Worm (Caenorhabditis elegans) whole organism, mixed stage, embryonic: ENCODE measurements around the gene cox-17.

ENCODE experiments used
- M03D4.4 ChIP-seq: sonication (generic microtip); optimal IDR thresholded peaks from 2 replicates; lab custom pipeline; 2017; ENCODE audit warnings: mild to moderate bottlenecking, missing genetic modification characterization, missing compliant biosample characterization
- bed-3 ChIP-seq: fragments of 200-800 bp; sonication (Bioruptor generic); optimal IDR thresholded peaks from 3 replicates; lab custom pipeline; 2018; ENCODE audit warnings: mild to moderate bottlenecking, missing genetic modification characterization, moderate library complexity, missing compliant biosample characterization
- blmp-1 ChIP-seq: fragments of 150-350 bp; optimal IDR thresholded peaks from 2 replicates; lab custom pipeline; 2014; ENCODE audit warnings: missing biosample characterization, missing genetic modification characterization
- ceh-39 ChIP-seq: fragments of 150-350 bp; optimal IDR thresholded peaks from 2 replicates; lab custom pipeline; 2014; ENCODE audit warnings: missing biosample characterization, missing genetic modification characterization
- ceh-43 ChIP-seq: fragments of 200-800 bp; sonication (Bioruptor generic); optimal IDR thresholded peaks from 2 replicates; lab custom pipeline; 2018; ENCODE audit warnings: mild to moderate bottlenecking, missing genetic modification characterization, moderate library complexity, missing compliant biosample characterization
- ceh-83 ChIP-seq: fragments of 200-800 bp; sonication (Bioruptor generic); optimal IDR thresholded peaks from 2 replicates; lab custom pipeline; 2018; ENCODE audit warnings: mild to moderate bottlenecking, missing genetic modification characterization, missing compliant biosample characterization
- ces-1 ChIP-seq: fragments of 150-350 bp; optimal IDR thresholded peaks from 2 replicates; lab custom pipeline; 2014; ENCODE audit warnings: missing biosample characterization, missing genetic modification reagents, missing genetic modification characterization
- cnd-1 ChIP-seq: fragments of 200-800 bp; sonication (Bioruptor generic); optimal IDR thresholded peaks from 2 replicates; lab custom pipeline; 2018; ENCODE audit warnings: mild to moderate bottlenecking, missing genetic modification characterization, missing compliant biosample characterization
- drap-1 ChIP-seq: fragments of 200-800 bp; sonication (Bioruptor generic); optimal IDR thresholded peaks from 3 replicates; lab custom pipeline; 2018; ENCODE audit warnings: mild to moderate bottlenecking, missing genetic modification characterization, missing compliant biosample characterization
- elt-1 ChIP-seq: sonication (generic microtip); optimal IDR thresholded peaks from 2 replicates; lab custom pipeline; 2017; ENCODE audit warnings: missing genetic modification characterization, mild to moderate bottlenecking, missing compliant biosample characterization, antibody characterized with exemption, moderate library complexity, borderline replicate concordance; ENCODE audit not compliant: insufficient read depth
- elt-3 ChIP-seq: fragments of 150-350 bp; optimal IDR thresholded peaks from 2 replicates; lab custom pipeline; 2014; ENCODE audit warnings: missing biosample characterization, missing genetic modification characterization
- flh-1 ChIP-seq: fragments of 200-800 bp; sonication (Bioruptor generic); optimal IDR thresholded peaks from 2 replicates; lab custom pipeline; 2018; ENCODE audit warnings: mild to moderate bottlenecking, missing genetic modification characterization, moderate library complexity, missing compliant biosample characterization
- ham-2 ChIP-seq: fragments of 200-800 bp; sonication (Bioruptor generic); optimal IDR thresholded peaks from 2 replicates; lab custom pipeline; 2018; ENCODE audit warnings: mild to moderate bottlenecking, missing genetic modification characterization, missing compliant biosample characterization
- hlh-1 ChIP-seq: fragments of 150-350 bp; optimal IDR thresholded peaks from 2 replicates; lab custom pipeline; 2014; ENCODE audit warnings: missing biosample characterization, missing genetic modification reagents, missing genetic modification characterization
- lin-13 ChIP-seq: fragments of 150-350 bp; optimal IDR thresholded peaks from 2 replicates; lab custom pipeline; 2014; ENCODE audit warnings: missing biosample characterization, missing genetic modification characterization
- lin-32 ChIP-seq: fragments of 200-800 bp; sonication (Bioruptor generic); optimal IDR thresholded peaks from 2 replicates; lab custom pipeline; 2018; ENCODE audit warnings: mild to moderate bottlenecking, missing genetic modification characterization, missing compliant biosample characterization
- lsy-2 ChIP-seq: fragments of 150-350 bp; optimal IDR thresholded peaks from 2 replicates; lab custom pipeline; 2014; ENCODE audit warnings: missing biosample characterization, missing genetic modification characterization
- mab-5 ChIP-seq: fragments of 150-350 bp; optimal IDR thresholded peaks from 2 replicates; lab custom pipeline; 2014; ENCODE audit warnings: missing biosample characterization, missing genetic modification characterization
- mep-1 ChIP-seq: fragments of 150-350 bp; optimal IDR thresholded peaks from 2 replicates; lab custom pipeline; 2017; ENCODE audit warnings: missing biosample characterization, missing genetic modification reagents, missing genetic modification characterization, inconsistent platforms
- nhr-12 ChIP-seq: fragments of 150-350 bp; optimal IDR thresholded peaks from 2 replicates; lab custom pipeline; 2014; ENCODE audit warnings: missing biosample characterization, missing genetic modification characterization
- nhr-2 ChIP-seq: fragments of 150-350 bp; optimal IDR thresholded peaks from 2 replicates; lab custom pipeline; 2014; ENCODE audit warnings: missing biosample characterization, missing genetic modification characterization
- nhr-237 ChIP-seq: fragments of 150-350 bp; optimal IDR thresholded peaks from 2 replicates; lab custom pipeline; 2014; ENCODE audit warnings: missing biosample characterization, missing genetic modification characterization
- nhr-28 ChIP-seq: fragments of 150-350 bp; optimal IDR thresholded peaks from 2 replicates; lab custom pipeline; 2014; ENCODE audit warnings: missing biosample characterization, missing genetic modification characterization
- pha-4 ChIP-seq: fragments of 150-350 bp; optimal IDR thresholded peaks from 2 replicates; lab custom pipeline; 2018; ENCODE audit warnings: missing biosample characterization, missing genetic modification reagents, missing genetic modification characterization
- snpc-4 ChIP-seq: fragments of 150-350 bp; optimal IDR thresholded peaks from 2 replicates; lab custom pipeline; 2014; ENCODE audit warnings: missing biosample characterization, missing genetic modification characterization
- sptf-1 ChIP-seq: sonication (generic microtip); optimal IDR thresholded peaks from 2 replicates; lab custom pipeline; 2017; ENCODE audit warnings: mild to moderate bottlenecking, missing genetic modification characterization, moderate library complexity, missing compliant biosample characterization
- tbx-8 ChIP-seq: fragments of 200-800 bp; sonication (Bioruptor generic); optimal IDR thresholded peaks from 2 replicates; lab custom pipeline; 2018; ENCODE audit warnings: mild to moderate bottlenecking, missing genetic modification characterization, moderate library complexity, missing compliant biosample characterization
- unc-120 ChIP-seq: sonication (generic microtip); optimal IDR thresholded peaks from 2 replicates; lab custom pipeline; 2017; ENCODE audit warnings: missing genetic modification characterization, missing compliant biosample characterization; ENCODE audit not compliant: poor library complexity, severe bottlenecking
- unc-39 ChIP-seq: fragments of 150-350 bp; optimal IDR thresholded peaks from 2 replicates; lab custom pipeline; 2014; ENCODE audit warnings: missing biosample characterization, missing genetic modification characterization
- unc-62 ChIP-seq: fragments of 150-350 bp; optimal IDR thresholded peaks from 2 replicates; lab custom pipeline; 2014; ENCODE audit warnings: missing biosample characterization, missing genetic modification reagents, missing genetic modification characterization
- zip-8 ChIP-seq: fragments of 150-350 bp; optimal IDR thresholded peaks from 2 replicates; lab custom pipeline; 2014; ENCODE audit warnings: missing biosample characterization, missing genetic modification characterization
- ztf-11 ChIP-seq: fragments of 150-350 bp; optimal IDR thresholded peaks from 2 replicates; lab custom pipeline; 2014; ENCODE audit warnings: missing biosample characterization, missing genetic modification characterization

Gene cox-17

DNA sequence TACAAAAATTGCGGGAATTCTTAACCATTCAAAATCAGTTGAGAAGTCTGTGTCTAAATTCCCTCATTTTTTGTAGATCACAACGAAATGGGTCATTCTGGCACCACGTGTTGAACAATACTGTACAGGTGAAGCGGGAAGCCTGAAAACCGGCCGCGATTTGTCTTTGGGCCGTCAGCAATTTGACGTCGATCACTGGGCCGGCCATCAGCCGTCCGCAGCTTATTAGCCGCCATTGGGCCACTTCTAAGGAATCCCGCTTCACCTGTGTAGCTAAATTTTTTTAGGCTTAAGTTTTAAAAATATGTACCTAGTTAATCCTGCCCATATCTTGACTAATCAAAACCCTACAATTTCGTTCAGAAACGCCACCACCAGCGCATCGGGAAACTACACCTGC lies 31.1 kb upstream of the cox-17 start:
- TF ChIP-seq cnd-1 (no peak), ham-2 (peak; percentile 4), ztf-11 (tag; lab: Kevin White, UChicago) (no peak), nhr-28 (tag; lab: Kevin White, UChicago) (no peak), nhr-237 (tag; lab: Kevin White, UChicago) (no peak)

DNA sequence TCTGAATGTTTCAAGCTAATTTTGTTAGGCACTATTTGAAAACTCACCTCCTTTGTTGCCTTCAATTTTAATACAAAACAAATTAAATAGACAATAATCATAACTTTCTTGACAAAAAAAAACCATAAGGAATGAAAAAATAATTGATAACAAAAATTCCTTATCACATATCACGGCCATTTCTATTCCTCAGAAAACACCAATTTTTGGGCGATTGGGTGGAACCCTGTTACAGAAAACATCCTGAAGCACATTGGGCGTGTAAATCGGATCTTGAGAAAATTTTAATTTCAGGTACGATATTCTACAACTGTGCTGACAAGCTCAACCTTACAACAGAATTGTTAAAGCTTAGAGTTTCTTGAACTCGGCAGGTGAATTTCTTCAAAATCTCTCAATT lies 26.0 kb upstream of the cox-17 start, which contains the start of gene F40G9.8:
F40G9.8 (minus strand) TSS at position 101 of the 400 bp plus-strand sequence.
- no peak for TF ChIP-seq flh-1 (GFP tag; lab: Kevin White, UChicago)
- TF ChIP-seq unc-62 (GFP tag; lab: Kevin White, UChicago): no peak
- no peak for TF ChIP-seq mab-5
- TF ChIP-seq pha-4: no peak
- no peak for TF ChIP-seq elt-3 (tag; lab: Kevin White, UChicago)
- no peak for TF ChIP-seq ham-2
- no peak for TF ChIP-seq bed-3 (GFP tag; lab: Kevin White, UChicago)
- no peak for TF ChIP-seq ztf-11 (tag; lab: Kevin White, UChicago)
- no peak for TF ChIP-seq nhr-237 (tag; lab: Kevin White, UChicago)
- TF ChIP-seq lsy-2: no peak
- TF ChIP-seq lin-13 (tag; lab: Kevin White, UChicago): no peak
- no peak for TF ChIP-seq lin-32 (GFP tag; lab: Kevin White, UChicago)
- no peak for TF ChIP-seq snpc-4 (tag; lab: Kevin White, UChicago)
- TF ChIP-seq unc-120 (tag; lab: Kevin White, UChicago): no peak
- no peak for TF ChIP-seq sptf-1 (tag; lab: Kevin White, UChicago)
- TF ChIP-seq zip-8: no peak
- TF ChIP-seq, all 35 proteins: peak for 0

DNA sequence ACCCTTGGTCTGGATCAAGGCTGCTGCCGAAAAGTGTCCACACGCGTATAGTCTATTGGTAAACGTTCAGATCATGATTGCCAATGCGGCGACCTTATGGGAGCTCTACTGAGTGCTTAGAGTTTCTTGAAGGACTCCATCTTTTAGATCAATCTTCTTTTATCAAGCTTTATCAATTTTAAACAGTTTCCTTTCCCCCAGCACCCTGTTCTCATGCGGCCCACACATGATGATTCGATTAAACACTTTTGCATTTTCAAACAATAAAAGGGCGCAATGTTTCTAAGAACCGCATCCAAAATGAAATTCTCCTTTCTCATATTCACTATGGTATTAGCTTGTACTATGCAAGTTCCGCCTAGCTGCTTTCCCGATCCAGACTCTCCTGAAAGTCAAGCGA lies 25.4 kb upstream of the cox-17 start, which contains the start of gene F40G9.7:
F40G9.7 (plus strand) TSS at position 301 of the 400 bp plus-strand sequence.
- TF ChIP-seq drap-1 (GFP tag; lab: Kevin White, UChicago) (no peak), mab-5 (no peak), ztf-11 (tag; lab: Kevin White, UChicago) (no peak), nhr-12 (tag; lab: Kevin White, UChicago) (no peak), nhr-237 (tag; lab: Kevin White, UChicago) (no peak), lsy-2 (no peak), cnd-1 (no peak), ceh-39 (tag; lab: Kevin White, UChicago) (no peak), lin-32 (GFP tag; lab: Kevin White, UChicago) (no peak), ceh-43 (GFP tag; lab: Kevin White, UChicago) (no peak), blmp-1 (tag; lab: Kevin White, UChicago) (no peak), ham-2 (no peak)

DNA sequence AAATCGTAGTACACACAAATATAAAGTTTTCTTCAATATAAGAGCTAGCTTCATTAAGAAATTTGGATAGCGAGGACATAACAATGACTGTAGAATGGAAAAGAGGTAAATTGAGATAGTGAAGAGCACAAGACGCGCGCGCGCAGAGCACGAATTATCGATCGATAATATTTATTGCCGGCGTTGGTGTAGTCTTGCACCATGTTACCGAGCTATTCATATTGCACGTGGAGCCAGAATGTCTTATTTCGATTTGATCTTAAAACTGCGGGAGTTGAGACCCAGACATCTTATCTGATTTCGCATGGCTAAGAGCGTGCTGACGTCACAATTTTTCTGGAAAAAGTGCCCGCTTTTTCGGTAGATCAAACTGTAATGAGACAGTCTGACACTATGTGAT lies 21.3 kb upstream of the cox-17 start, which contains the start of gene F40G9.18:
F40G9.18 (minus strand) TSS at position 101 of the 400 bp plus-strand sequence.
- TF ChIP-seq cnd-1: no peak
- TF ChIP-seq snpc-4 (tag; lab: Kevin White, UChicago): no peak
- TF ChIP-seq unc-39 (tag; lab: Kevin White, UChicago): no peak
- no peak for TF ChIP-seq M03D4.4 (tag; lab: Kevin White, UChicago)
- TF ChIP-seq ces-1: no peak
- TF ChIP-seq ham-2: no peak
- no peak for TF ChIP-seq ceh-39 (tag; lab: Kevin White, UChicago)
- TF ChIP-seq ceh-43 (GFP tag; lab: Kevin White, UChicago): no peak
- no peak for TF ChIP-seq elt-1
- no peak for TF ChIP-seq unc-120 (tag; lab: Kevin White, UChicago)
- TF ChIP-seq lsy-2: no peak
- TF ChIP-seq pha-4: no peak
- TF ChIP-seq mep-1 (tag; lab: Kevin White, UChicago): no peak
- no peak for TF ChIP-seq sptf-1 (tag; lab: Kevin White, UChicago)
- no peak for TF ChIP-seq nhr-2 (tag; lab: Kevin White, UChicago)
- TF ChIP-seq nhr-12 (tag; lab: Kevin White, UChicago): no peak
- TF ChIP-seq tbx-8 (GFP tag; lab: Kevin White, UChicago): no peak

DNA sequence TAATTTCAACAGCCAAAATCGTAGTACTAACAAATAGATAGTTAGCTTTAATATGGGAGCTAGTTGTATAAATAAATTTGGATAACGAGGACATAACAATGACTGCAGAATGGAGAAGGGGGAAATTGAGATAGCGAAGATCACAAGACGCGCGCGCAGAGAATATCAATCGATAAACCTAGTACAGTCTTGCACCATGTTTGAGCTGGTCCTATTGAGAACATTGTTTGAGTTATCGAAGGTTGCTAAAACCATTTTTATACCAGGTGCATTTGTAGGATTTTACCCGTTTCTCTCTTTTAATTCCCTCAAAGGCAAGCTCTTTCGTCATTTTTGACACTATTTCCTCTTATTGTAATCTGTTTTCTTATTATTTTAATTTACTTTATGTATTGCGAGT lies 19.2 kb upstream of the cox-17 start, which contains the start of the genes F40G9.9 and F40G9.12:
F40G9.9 (minus strand) TSS at position 101 of the 400 bp plus-strand sequence.
F40G9.12 (plus strand) TSS at position 231 of the 400 bp plus-strand sequence.
- no peak for TF ChIP-seq lin-13 (tag; lab: Kevin White, UChicago)
- no peak for TF ChIP-seq lin-32 (GFP tag; lab: Kevin White, UChicago)
- no peak for TF ChIP-seq ceh-83 (GFP tag; lab: Kevin White, UChicago)
- no peak for TF ChIP-seq cnd-1
- no peak for TF ChIP-seq ceh-39 (tag; lab: Kevin White, UChicago)
- no peak for TF ChIP-seq nhr-237 (tag; lab: Kevin White, UChicago)
- TF ChIP-seq bed-3 (GFP tag; lab: Kevin White, UChicago): no peak
- TF ChIP-seq nhr-2 (tag; lab: Kevin White, UChicago): no peak
- no peak for TF ChIP-seq elt-3 (tag; lab: Kevin White, UChicago)
- no peak for TF ChIP-seq hlh-1 (tag; lab: Kevin White, UChicago)
- TF ChIP-seq lsy-2: no peak
- no peak for TF ChIP-seq nhr-12 (tag; lab: Kevin White, UChicago)
